Fruit fly (Drosophila melanogaster): ENCODE data around the gene CG6204.
A peak's percentile ranks its signal among the peaks of the same experiment; 100 is the strongest.

CG6204 gene

DNA sequence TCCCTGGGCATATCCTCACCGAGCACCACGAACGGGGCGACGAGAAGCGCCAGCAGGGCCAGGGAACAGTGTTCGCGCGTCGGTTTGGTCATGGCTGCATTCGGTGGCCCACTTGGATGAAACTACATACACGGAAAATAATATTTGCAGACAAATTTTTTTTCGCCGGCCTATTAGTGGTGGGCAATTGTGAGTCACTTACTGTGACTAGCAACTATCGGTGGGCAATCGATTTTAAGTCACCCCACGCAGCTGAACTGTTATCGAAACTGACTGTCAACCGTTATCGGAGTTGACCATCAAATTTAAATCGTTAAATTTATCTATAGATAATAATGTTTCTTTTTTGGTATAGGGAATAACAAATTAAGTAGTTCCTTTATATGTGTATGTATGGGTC, 24.3 kb upstream of the CG6204 start, which contains the start of gene CG5510 (continued):
- TF ChIP-seq Hmx (GFP tag; optimal IDR thresholded peaks at IDR 0.05) (no peak), ab (GFP tag; optimal IDR thresholded peaks at IDR 0.05) (peak; percentile 16), CG2678 (tag; optimal IDR thresholded peaks at IDR 0.05) (no peak), abd-A (tag; optimal IDR thresholded peaks at IDR 0.05) (no peak), wor (GFP tag; IDR thresholded peaks at IDR 0.05) (no peak), CG2202 (tag; optimal IDR thresholded peaks at IDR 0.05) (no peak), sisA (GFP tag; IDR thresholded peaks at IDR 0.05) (peak; percentile 59), sr (GFP tag; IDR thresholded peaks at IDR 0.05) (no peak), sug (tag; optimal IDR thresholded peaks at IDR 0.05) (peak; percentile 73), esg (GFP tag; conservative IDR thresholded peaks at IDR 0.05) (no peak), pum (GFP tag; optimal IDR thresholded peaks at IDR 0.05) (peak; percentile 52), CG15479 (GFP tag; optimal IDR thresholded peaks at IDR 0.05) (no peak), ac (GFP tag; optimal IDR thresholded peaks at IDR 0.05) (no peak), Asciz (GFP tag; optimal IDR thresholded peaks at IDR 0.05) (no peak), Mad (GFP tag; optimal IDR thresholded peaks at IDR 0.05) (peak; percentile 75), CG7987 (GFP tag; optimal IDR thresholded peaks at IDR 0.05) (peak; percentile 48), fd102C (GFP tag; optimal IDR thresholded peaks at IDR 0.05) (no peak), CG34224 (GFP tag; IDR thresholded peaks at IDR 0.05; ENCODE audit: partially characterized antibody) (peak; percentile 99), scrt (GFP tag; optimal IDR thresholded peaks at IDR 0.05) (peak; percentile 29), pho (GFP tag; optimal IDR thresholded peaks at IDR 0.05) (peak; percentile 74), CG17802 (tag; optimal IDR thresholded peaks at IDR 0.05) (no peak), CG13296 (GFP tag; optimal IDR thresholded peaks at IDR 0.05) (no peak), yki (optimal IDR thresholded peaks at IDR 0.05) (no peak), ind (GFP tag; optimal IDR thresholded peaks at IDR 0.05) (peak; percentile 27), CG10147 (GFP tag; optimal IDR thresholded peaks at IDR 0.05) (peak; percentile 31), CG13424 (tag; optimal IDR thresholded peaks at IDR 0.05) (peak; percentile 39), CG7745 (tag; optimal IDR thresholded peaks at IDR 0.05) (no peak), Mrtf (GFP tag; IDR thresholded peaks at IDR 0.05) (no peak), hbn (GFP tag; IDR thresholded peaks at IDR 0.05; ENCODE audit: partially characterized antibody) (peak; percentile 98), CG32772 (GFP tag; IDR thresholded peaks at IDR 0.05) (peak; percentile 73), CG30020 (tag; optimal IDR thresholded peaks at IDR 0.05) (no peak), Gug (GFP tag; IDR thresholded peaks at IDR 0.05) (peak; percentile 64; the same call in 2 of the 4 replicates), B-H2 (GFP tag; optimal IDR thresholded peaks at IDR 0.05) (peak; percentile 59), CTCF (GFP tag; optimal IDR thresholded peaks at IDR 0.05) (no peak), CG15269 (tag; optimal IDR thresholded peaks at IDR 0.05) (peak; percentile 46), CG12071 (GFP tag; optimal IDR thresholded peaks at IDR 0.05) (no peak), CG18764 (GFP tag; optimal IDR thresholded peaks at IDR 0.05) (peak; percentile 3), Hr78 (GFP tag; optimal IDR thresholded peaks at IDR 0.05) (no peak), CG3847 (GFP tag; IDR thresholded peaks at IDR 0.05) (peak; percentile 54), CkIIα-i1 (GFP tag; IDR thresholded peaks at IDR 0.05) (no peak), CG12942 (GFP tag; optimal IDR thresholded peaks at IDR 0.05) (peak; percentile 26), Fer2 (tag; optimal IDR thresholded peaks at IDR 0.05) (no peak), CG4328 (GFP tag; optimal IDR thresholded peaks at IDR 0.05) (no peak), cwo (GFP tag; optimal IDR thresholded peaks at IDR 0.05) (no peak), Drgx (GFP tag; IDR thresholded peaks at IDR 0.05) (0 out of 2 replicates have a peak, but pooled peaks have one; percentile 11), CG2712 (tag; optimal IDR thresholded peaks at IDR 0.05) (peak; percentile 76), Nf-YA (GFP tag; IDR thresholded peaks at IDR 0.05) (no peak), CG12219 (GFP tag; optimal IDR thresholded peaks at IDR 0.05) (no peak), Atf3 (GFP tag; optimal IDR thresholded peaks at IDR 0.05) (peak; percentile 9), CG18619 (GFP tag; optimal IDR thresholded peaks at IDR 0.05) (no peak), CG31365 (tag; optimal IDR thresholded peaks at IDR 0.05) (no peak), CG4360 (GFP tag; IDR thresholded peaks at IDR 0.05) (no peak)
